Worm (Caenorhabditis elegans) whole organism, midembryonic: ENCODE results near the gene F29B9.8.

ENCODE experiments used
- T22C8.4 ChIP-seq: fragments of 200-800 bp; sonication (Bioruptor generic); IDR thresholded peaks from 2 replicates; pipeline ENCODE4 v1.3.6; 2022; ENCODE audit warnings: missing genetic modification characterization, missing compliant biosample characterization
- cog-1 ChIP-seq: sonication (generic microtip); optimal IDR thresholded peaks from 2 replicates; lab custom pipeline; 2016; ENCODE audit warnings: missing genetic modification characterization, missing compliant biosample characterization
- flt-1 ChIP-seq: fragments of 200-800 bp; sonication (Bioruptor generic); IDR thresholded peaks from 2 replicates; pipeline ENCODE4 v1.3.6; 2022; ENCODE audit warnings: missing genetic modification characterization, missing compliant biosample characterization
- klf-2 ChIP-seq: fragments of 200-800 bp; sonication (Bioruptor generic); conservative IDR thresholded peaks from 2 replicates; pipeline ENCODE4 v1.3.6; 2022; ENCODE audit warnings: missing genetic modification reagents, missing genetic modification characterization, missing compliant biosample characterization
- med-1 ChIP-seq: sonication (generic microtip); optimal IDR thresholded peaks from 2 replicates; lab custom pipeline; 2017; ENCODE audit warnings: missing genetic modification characterization, mild to moderate bottlenecking, missing compliant biosample characterization, antibody characterized with exemption, missing genetic modification reagents; ENCODE audit not compliant: insufficient read depth
- tab-1 ChIP-seq: fragments of 200-800 bp; sonication (Bioruptor generic); IDR thresholded peaks from 2 replicates; pipeline ENCODE4 v1.3.6; 2022; ENCODE audit warnings: missing genetic modification characterization, missing compliant biosample characterization
- ztf-29 ChIP-seq: fragments of 200-800 bp; sonication (Bioruptor generic); IDR thresholded peaks from 2 replicates; pipeline ENCODE4 v1.3.6; 2022; ENCODE audit warnings: missing genetic modification reagents, missing genetic modification characterization, missing compliant biosample characterization

ce11 chrIV:4623852-4624251 lies 23.6 kb upstream of the F29B9.8 start:
- no peak for TF ChIP-seq klf-2 (GFP tag; lab: Robert Waterston, UW)
- no peak for TF ChIP-seq T22C8.4 (GFP tag; lab: Robert Waterston, UW)
- TF ChIP-seq flt-1: no peak
- no peak for TF ChIP-seq med-1 (GFP tag; lab: Kevin White, UChicago)
- no peak for TF ChIP-seq tab-1 (GFP tag; lab: Robert Waterston, UW)
- no peak for TF ChIP-seq ztf-29
- no peak for TF ChIP-seq cog-1 (tag; lab: Kevin White, UChicago)
